Worm (Caenorhabditis elegans) whole organism, L4 larva: ENCODE data around the gene Y55B1AR.2.

ENCODE experiments used
- F10B5.3 ChIP-seq: sonication (generic microtip); optimal IDR thresholded peaks from 2 replicates; lab custom pipeline; 2016; ENCODE audit warnings: mild to moderate bottlenecking, missing genetic modification characterization, missing compliant biosample characterization
- ceh-28 ChIP-seq: fragments of 150-350 bp; optimal IDR thresholded peaks from 2 replicates; lab custom pipeline; 2014; ENCODE audit warnings: missing biosample characterization, missing genetic modification reagents, missing genetic modification characterization
- dpl-1 ChIP-seq: fragments of 150-350 bp; optimal IDR thresholded peaks from 2 replicates; lab custom pipeline; 2014; ENCODE audit warnings: missing biosample characterization, missing genetic modification reagents, missing genetic modification characterization
- hlh-11 ChIP-seq: fragments of 200-800 bp; sonication (Bioruptor generic); optimal IDR thresholded peaks from 2 replicates; lab custom pipeline; 2018; ENCODE audit warnings: mild to moderate bottlenecking, missing genetic modification characterization, missing compliant biosample characterization
- madf-9 ChIP-seq: fragments of 200-800 bp; sonication (Bioruptor generic); conservative IDR thresholded peaks from 2 replicates; pipeline ENCODE4 v1.3.6; 2022; ENCODE audit warnings: missing genetic modification reagents, missing genetic modification characterization, missing compliant biosample characterization
- mep-1 ChIP-seq: fragments of 150-350 bp; sonication (generic microtip); optimal IDR thresholded peaks from 3 replicates; lab custom pipeline; 2014; ENCODE audit warnings: missing biosample characterization, missing genetic modification characterization
- mes-2 ChIP-seq: sonication (generic microtip); optimal IDR thresholded peaks from 2 replicates; lab custom pipeline; 2016; ENCODE audit warnings: missing genotype, mild to moderate bottlenecking, missing genetic modification characterization, missing compliant biosample characterization; ENCODE audit not compliant: poor library complexity, severe bottlenecking
- nhr-111 ChIP-seq: fragments of 200-800 bp; sonication (Bioruptor generic); optimal IDR thresholded peaks from 2 replicates; lab custom pipeline; 2018; ENCODE audit warnings: mild to moderate bottlenecking, missing genetic modification characterization, missing compliant biosample characterization
- sdz-12 ChIP-seq: fragments of 200-800 bp; sonication (Bioruptor generic); optimal IDR thresholded peaks from 2 replicates; lab custom pipeline; 2018; ENCODE audit warnings: mild to moderate bottlenecking, missing genetic modification characterization, missing compliant biosample characterization
- set-16 ChIP-seq: fragments of 200-800 bp; sonication (Bioruptor generic); IDR thresholded peaks from 2 replicates; pipeline ENCODE4 v1.3.6; 2022; ENCODE audit warnings: missing genetic modification reagents, missing genetic modification characterization, missing compliant biosample characterization
- snpc-4 ChIP-seq: fragments of 150-350 bp; optimal IDR thresholded peaks from 2 replicates; lab custom pipeline; 2014; ENCODE audit warnings: missing biosample characterization, missing genetic modification characterization
- spr-1 ChIP-seq: sonication (generic microtip); optimal IDR thresholded peaks from 2 replicates; lab custom pipeline; 2016; ENCODE audit warnings: mild to moderate bottlenecking, missing genetic modification characterization, missing compliant biosample characterization
- zfp-3 ChIP-seq: fragments of 200-800 bp; sonication (Bioruptor generic); conservative IDR thresholded peaks from 2 replicates; pipeline ENCODE4 v1.3.6; 2022; ENCODE audit warnings: missing genetic modification reagents, missing genetic modification characterization, missing compliant biosample characterization
- zip-2 ChIP-seq: fragments of 150-350 bp; optimal IDR thresholded peaks from 2 replicates; lab custom pipeline; 2014; ENCODE audit warnings: missing biosample characterization, missing genetic modification characterization

Gene Y55B1AR.2

ce11 chrIII:541766-542165 is 56.8 kb downstream of the Y55B1AR.2 start, which contains the start of gene T22F7.1:
T22F7.1 (plus strand) TSS chrIII:542066.
- no peak for TF ChIP-seq dpl-1
- no peak for TF ChIP-seq zip-2 (tag; lab: Kevin White, UChicago)
- no peak for TF ChIP-seq set-16 (GFP tag; lab: Robert Waterston, UW)
- no peak for TF ChIP-seq F10B5.3 (tag; lab: Kevin White, UChicago)
- no peak for TF ChIP-seq mep-1 (tag; lab: Kevin White, UChicago)
- no peak for TF ChIP-seq mes-2
- no peak for TF ChIP-seq sdz-12 (GFP tag; lab: Kevin White, UChicago)
- TF ChIP-seq snpc-4: no peak
- no peak for TF ChIP-seq zfp-3
- no peak for TF ChIP-seq nhr-111
- TF ChIP-seq ceh-28 (tag; lab: Kevin White, UChicago): no peak
- no peak for TF ChIP-seq spr-1 (tag; lab: Kevin White, UChicago)
- no peak for TF ChIP-seq hlh-11
- TF ChIP-seq madf-9 (GFP tag; lab: Robert Waterston, UW): no peak
